Fruit fly (Drosophila melanogaster) whole organism, embryonic: Measurements from ENCODE around the gene CG14669.

Experiments used
- Asciz ChIP-seq: fragments of 200-800 bp; sonication (Bioruptor generic); optimal IDR thresholded peaks from 2 replicates; lab custom pipeline; 2017; ENCODE audit warnings: missing biosample characterization, mild to moderate bottlenecking, missing genetic modification characterization, missing genetic modification reagents
- BtbVII ChIP-seq: fragments of 200-800 bp; sonication (Bioruptor generic); optimal IDR thresholded peaks from 3 replicates; lab custom pipeline; 2017; ENCODE audit warnings: missing biosample characterization, mild to moderate bottlenecking, missing genetic modification characterization
- CG11504 ChIP-seq: fragments of 200-800 bp; sonication (Bioruptor generic); optimal IDR thresholded peaks from 3 replicates; lab custom pipeline; 2019; ENCODE audit warnings: missing biosample characterization, mild to moderate bottlenecking, missing genetic modification characterization, moderate library complexity
- CG12155 ChIP-seq: fragments of 200-800 bp; sonication (Bioruptor generic); optimal IDR thresholded peaks from 3 replicates; lab custom pipeline; 2016; ENCODE audit warnings: missing biosample characterization, missing genetic modification characterization
- CG12659 ChIP-seq: fragments of 200-800 bp; sonication (Bioruptor generic); optimal IDR thresholded peaks from 3 replicates; lab custom pipeline; 2017; ENCODE audit warnings: mild to moderate bottlenecking, missing biosample characterization, missing genetic modification reagents, missing genetic modification characterization
- CG12769 ChIP-seq: fragments of 200-800 bp; sonication (Bioruptor generic); optimal IDR thresholded peaks from 2 replicates; lab custom pipeline; 2019; ENCODE audit warnings: missing biosample characterization, mild to moderate bottlenecking, missing genetic modification characterization, moderate library complexity
- CG13424 ChIP-seq: fragments of 200-800 bp; sonication (Bioruptor generic); optimal IDR thresholded peaks from 2 replicates; lab custom pipeline; 2019; ENCODE audit warnings: missing biosample characterization, mild to moderate bottlenecking, missing genetic modification characterization, moderate library complexity
- CG15011 ChIP-seq: fragments of 200-800 bp; sonication (Bioruptor generic); optimal IDR thresholded peaks from 3 replicates; lab custom pipeline; 2018; ENCODE audit warnings: missing biosample characterization, mild to moderate bottlenecking, missing genetic modification characterization
- CG1529 ChIP-seq: fragments of 200-800 bp; sonication (Bioruptor generic); optimal IDR thresholded peaks from 3 replicates; lab custom pipeline; 2018; ENCODE audit warnings: missing biosample characterization, missing genetic modification characterization
- CG15514 ChIP-seq: fragments of 200-800 bp; sonication (Bioruptor generic); optimal IDR thresholded peaks from 3 replicates; lab custom pipeline; 2017; ENCODE audit warnings: missing biosample characterization, missing genetic modification characterization, mild to moderate bottlenecking, moderate library complexity, missing genetic modification reagents
- CG17361 ChIP-seq: fragments of 200-800 bp; sonication (Bioruptor generic); IDR thresholded peaks from 3 replicates; pipeline ENCODE4 v1.3.6; 2022; ENCODE audit warnings: missing biosample characterization, missing genetic modification characterization
- CG18476 ChIP-seq: fragments of 200-800 bp; sonication (Bioruptor generic); optimal IDR thresholded peaks from 2 replicates; lab custom pipeline; 2016; ENCODE audit warnings: missing biosample characterization, mild to moderate bottlenecking, missing genetic modification characterization
- CG18619 ChIP-seq: fragments of 200-800 bp; sonication (Bioruptor generic); optimal IDR thresholded peaks from 3 replicates; lab custom pipeline; 2017; ENCODE audit warnings: missing biosample characterization, mild to moderate bottlenecking, missing genetic modification characterization
- CG2712 ChIP-seq: fragments of 200-800 bp; optimal IDR thresholded peaks from 3 replicates; lab custom pipeline; 2019; ENCODE audit warnings: missing biosample characterization, mild to moderate bottlenecking, missing genetic modification characterization, moderate library complexity
- CG30403 ChIP-seq: fragments of 200-800 bp; sonication (Bioruptor generic); optimal IDR thresholded peaks from 3 replicates; lab custom pipeline; 2016; ENCODE audit warnings: missing biosample characterization, missing genetic modification characterization
- CG5180 ChIP-seq: fragments of 200-800 bp; sonication (Bioruptor generic); optimal IDR thresholded peaks from 3 replicates; lab custom pipeline; 2017; ENCODE audit warnings: missing biosample characterization, missing genetic modification characterization, mild to moderate bottlenecking, moderate library complexity, missing genetic modification reagents
- CG7745 ChIP-seq: fragments of 200-800 bp; sonication (Bioruptor generic); optimal IDR thresholded peaks from 2 replicates; lab custom pipeline; 2018; ENCODE audit warnings: missing biosample characterization, mild to moderate bottlenecking, missing genetic modification characterization, moderate library complexity
- CG8388 ChIP-seq: fragments of 200-800 bp; sonication (Bioruptor generic); optimal IDR thresholded peaks from 2 replicates; lab custom pipeline; 2019; ENCODE audit warnings: missing biosample characterization, mild to moderate bottlenecking, missing genetic modification characterization, moderate library complexity
- CG9437 ChIP-seq: fragments of 200-800 bp; sonication (Bioruptor generic); optimal IDR thresholded peaks from 2 replicates; lab custom pipeline; 2018; ENCODE audit warnings: missing biosample characterization, mild to moderate bottlenecking, missing genetic modification characterization
- CG9727 ChIP-seq: fragments of 200-800 bp; sonication (Bioruptor generic); optimal IDR thresholded peaks from 3 replicates; lab custom pipeline; 2017; ENCODE audit warnings: missing biosample characterization, mild to moderate bottlenecking, missing genetic modification characterization
- CG9797 ChIP-seq: fragments of 200-800 bp; sonication (Bioruptor generic); optimal IDR thresholded peaks from 3 replicates; lab custom pipeline; 2018; ENCODE audit warnings: missing biosample characterization, mild to moderate bottlenecking, missing genetic modification characterization
- CHES-1-like ChIP-seq: fragments of 200-800 bp; sonication (Bioruptor generic); optimal IDR thresholded peaks from 2 replicates; lab custom pipeline; 2016; ENCODE audit warnings: missing biosample characterization, missing genetic modification characterization
- D ChIP-seq, 2 experiments: fragments of 200-800 bp in 1 of 2; fragments of >200 bp in 1 of 2; sonication (Bioruptor generic) in 1 of 2; optimal IDR thresholded peaks; 2 replicates in 1 of 2; 3 replicates in 1 of 2; lab custom pipeline; 2017; ENCODE audit warnings: mild to moderate bottlenecking in 1 of 2, missing biosample characterization in 1 of 2, missing genetic modification characterization in 1 of 2, missing genetic modification reagents in 1 of 2
- Dek ChIP-seq: fragments of 200-800 bp; sonication (Bioruptor generic); optimal IDR thresholded peaks from 3 replicates; lab custom pipeline; 2019; ENCODE audit warnings: missing biosample characterization, mild to moderate bottlenecking, missing genetic modification characterization, moderate library complexity
- Dip2 ChIP-seq: fragments of 200-800 bp; sonication (Bioruptor generic); IDR thresholded peaks from 2 replicates; pipeline ENCODE4 v1.3.6; 2022; ENCODE audit warnings: missing biosample characterization, missing genetic modification characterization
- Eip74EF ChIP-seq, 2 experiments: fragments of 200-800 bp in 1 of 2; fragments of >200 bp in 1 of 2; sonication (Bioruptor generic) in 1 of 2; optimal IDR thresholded peaks; 2 replicates each; lab custom pipeline; 2017 to 2019; ENCODE audit warnings: missing biosample characterization in 2 of 2, missing genetic modification characterization in 2 of 2, mild to moderate bottlenecking in 1 of 2, moderate library complexity in 1 of 2
- HLH3B ChIP-seq: fragments of 200-800 bp; sonication (Bioruptor generic); IDR thresholded peaks from 2 replicates; pipeline ENCODE4 v1.3.6; 2022; ENCODE audit warnings: missing biosample characterization, missing genetic modification characterization
- Hmr ChIP-seq: fragments of 200-800 bp; sonication (Bioruptor generic); optimal IDR thresholded peaks from 3 replicates; lab custom pipeline; 2017; ENCODE audit warnings: mild to moderate bottlenecking, missing biosample characterization, missing genetic modification reagents, missing genetic modification characterization
- Hr39 ChIP-seq: fragments of >200 bp; optimal IDR thresholded peaks from 2 replicates; lab custom pipeline; 2017
- Lim3 ChIP-seq: fragments of 200-800 bp; sonication (Bioruptor generic); IDR thresholded peaks from 2 replicates; pipeline ENCODE4 v1.3.6; 2022; ENCODE audit warnings: missing biosample characterization, missing genetic modification characterization
- Nf-YC ChIP-seq: fragments of 200-800 bp; optimal IDR thresholded peaks from 3 replicates; lab custom pipeline; 2019; ENCODE audit warnings: missing biosample characterization, mild to moderate bottlenecking, missing genetic modification characterization, moderate library complexity
- NfI ChIP-seq: fragments of 200-800 bp; sonication (Bioruptor generic); optimal IDR thresholded peaks from 3 replicates; lab custom pipeline; 2018; ENCODE audit warnings: missing biosample characterization, mild to moderate bottlenecking, missing genetic modification characterization, moderate library complexity
- Sox100B ChIP-seq: fragments of 200-800 bp; sonication (Bioruptor generic); optimal IDR thresholded peaks from 3 replicates; lab custom pipeline; 2018; ENCODE audit warnings: missing biosample characterization, mild to moderate bottlenecking, missing genetic modification characterization
- Trl ChIP-seq, 3 experiments: fragments of >200 bp in 2 of 3; fragments of 200-800 bp in 1 of 3; sonication (Bioruptor generic) in 1 of 3; optimal IDR thresholded peaks; 2 replicates in 1 of 3; 3 replicates in 2 of 3; lab custom pipeline; 2016 to 2017; ENCODE audit warnings: missing biosample characterization in 1 of 3, missing genetic modification characterization in 1 of 3
- az2 ChIP-seq: fragments of 200-800 bp; sonication (Bioruptor generic); optimal IDR thresholded peaks from 3 replicates; lab custom pipeline; 2016; ENCODE audit warnings: missing biosample characterization, missing genetic modification characterization
- bcd ChIP-seq: fragments of 200-800 bp; sonication (Bioruptor generic); optimal IDR thresholded peaks from 2 replicates; lab custom pipeline; 2017; ENCODE audit warnings: missing biosample characterization, mild to moderate bottlenecking, missing genetic modification characterization
- dpn ChIP-seq, 2 experiments: fragments of 200-800 bp; sonication (Bioruptor generic); optimal IDR thresholded peaks; 3 replicates each; lab custom pipeline; 2016; ENCODE audit warnings: missing biosample characterization in 2 of 2, missing genetic modification characterization in 2 of 2
- en ChIP-seq: fragments of 200-800 bp; sonication (Bioruptor generic); optimal IDR thresholded peaks from 2 replicates; lab custom pipeline; 2016; ENCODE audit warnings: missing biosample characterization, missing genetic modification characterization
- gem ChIP-seq: fragments of 200-800 bp; sonication (Bioruptor generic); optimal IDR thresholded peaks from 2 replicates; lab custom pipeline; 2019; ENCODE audit warnings: missing biosample characterization, mild to moderate bottlenecking, missing genetic modification characterization, moderate library complexity
- grau ChIP-seq: fragments of 200-800 bp; optimal IDR thresholded peaks from 3 replicates; lab custom pipeline; 2019; ENCODE audit warnings: missing biosample characterization, mild to moderate bottlenecking, missing genetic modification characterization, moderate library complexity
- knrl ChIP-seq: fragments of 200-800 bp; sonication (Bioruptor generic); IDR thresholded peaks from 3 replicates; pipeline ENCODE4 v1.3.6; 2022; ENCODE audit warnings: missing biosample characterization, missing genetic modification characterization; ENCODE audit not compliant: partially characterized antibody
- pan ChIP-seq, 4 experiments: fragments of >200 bp in 3 of 4; fragments of 200-800 bp in 1 of 4; sonication (Bioruptor generic) in 1 of 4; optimal IDR thresholded peaks in 3 of 4; IDR thresholded peaks in 1 of 4; 2 replicates each; pipeline versions ENCODE4 v1.3.6 to Lab custom; 2017 to 2022; ENCODE audit warnings: missing biosample characterization in 2 of 4, missing genetic modification characterization in 2 of 4, mixed read lengths in 1 of 4
- phol ChIP-seq: fragments of 200-800 bp; sonication (Bioruptor generic); optimal IDR thresholded peaks from 3 replicates; lab custom pipeline; 2018; ENCODE audit warnings: missing biosample characterization, mild to moderate bottlenecking, missing genetic modification characterization, moderate library complexity
- ranshi ChIP-seq: fragments of 200-800 bp; sonication (Bioruptor generic); IDR thresholded peaks from 2 replicates; pipeline ENCODE4 v1.3.6; 2022; ENCODE audit warnings: missing biosample characterization, missing genetic modification characterization
- sens ChIP-seq: fragments of 200-800 bp; sonication (Bioruptor generic); peaks from one replicate; lab custom pipeline; 2016; ENCODE audit warnings: missing biosample characterization, missing genetic modification characterization
- stc ChIP-seq: fragments of 200-800 bp; sonication (Bioruptor generic); IDR thresholded peaks from 2 replicates; pipeline ENCODE4 v1.3.6; 2022; ENCODE audit warnings: missing biosample characterization, missing genetic modification characterization
- tap ChIP-seq: fragments of 200-800 bp; optimal IDR thresholded peaks from 3 replicates; lab custom pipeline; 2019; ENCODE audit warnings: missing biosample characterization, mild to moderate bottlenecking, missing genetic modification characterization, moderate library complexity
- usp ChIP-seq: fragments of >200 bp; optimal IDR thresholded peaks from 2 replicates; lab custom pipeline; 2017; ENCODE audit warnings: missing biosample characterization, missing genetic modification characterization

Gene CG14669

DNA sequence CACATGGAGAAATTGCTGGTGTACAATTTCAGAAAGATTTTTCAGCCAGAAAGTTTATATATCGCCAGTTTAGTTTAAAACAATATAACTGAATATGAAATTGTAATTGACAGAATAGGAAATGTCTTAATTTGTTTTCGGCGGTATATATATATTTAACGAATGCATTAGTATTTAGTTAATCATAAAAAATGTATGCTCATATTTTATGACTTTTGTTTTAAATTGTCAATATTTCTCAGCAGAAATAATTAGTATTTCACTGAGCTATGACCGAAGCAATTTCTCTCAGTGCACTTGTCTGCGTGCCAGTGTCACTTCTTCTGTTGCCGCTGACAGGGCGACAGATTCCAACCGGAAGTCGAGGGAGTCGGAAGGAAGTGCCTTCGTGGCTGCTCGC is 1.3 kb upstream of the CG14669 start (continued):
- peak; percentile 19 for TF ChIP-seq az2 (GFP tag; lab: Kevin White, UChicago)
- TF ChIP-seq CG9727 (GFP tag; lab: Kevin White, UChicago) = peak; percentile 74
- TF ChIP-seq Sox100B (GFP tag; lab: Kevin White, UChicago) = peak; percentile 62
- peak; percentile 12 for TF ChIP-seq CG5180
- TF ChIP-seq CG18619 = peak; percentile 41
- TF ChIP-seq gem (tag; lab: Kevin White, UChicago) = peak; percentile 68
- peak; percentile 26 for TF ChIP-seq CG9437 (GFP tag; lab: Kevin White, UChicago)
- no peak for TF ChIP-seq Dip2
- TF ChIP-seq CG12155 = peak; percentile 10
- TF ChIP-seq dpn (GFP tag; optimal IDR thresholded peaks at IDR 0.05; lab: Kevin White, UChicago) = peak; percentile 5 to 29
- no peak for TF ChIP-seq stc
- peak in 1 of 2 experiments; percentile 5 for TF ChIP-seq Eip74EF (GFP tag; optimal IDR thresholded peaks at IDR 0.05; lab: Kevin White, UChicago)
- TF ChIP-seq BtbVII (GFP tag; lab: Kevin White, UChicago) = peak; percentile 29
- TF ChIP-seq CG15011 (GFP tag; lab: Kevin White, UChicago) = peak; percentile 5
- peak; percentile 23; the same call in 1 of the 2 replicates for TF ChIP-seq HLH3B (GFP tag; lab: Robert Waterston, UW)
- peak; percentile 70 for TF ChIP-seq Hmr (GFP tag; lab: Kevin White, UChicago)
- peak; percentile 37 for TF ChIP-seq CG18476 (GFP tag; lab: Kevin White, UChicago)
- TF ChIP-seq CG30403 = peak; percentile 31
- TF ChIP-seq Dek (tag; lab: Kevin White, UChicago) = peak; percentile 1
- peak; percentile 74 for TF ChIP-seq CG11504 (tag; lab: Kevin White, UChicago)
- TF ChIP-seq CG12659 (GFP tag; lab: Kevin White, UChicago) = peak; percentile 59
- TF ChIP-seq CG7745 = no peak
- TF ChIP-seq D (optimal IDR thresholded peaks at IDR 0.05; lab: Kevin White, UChicago) = no peak
- TF ChIP-seq D (GFP tag; optimal IDR thresholded peaks at IDR 0.05; lab: Kevin White, UChicago) = peak; percentile 44
- TF ChIP-seq CG2712 = peak; percentile 58
- no peak for TF ChIP-seq CHES-1-like (GFP tag; lab: Kevin White, UChicago)
- TF ChIP-seq grau = no peak
- TF ChIP-seq sens = peak; percentile 87
- peak; percentile 1 for TF ChIP-seq CG15514 (GFP tag; lab: Kevin White, UChicago)
- peak; percentile 47 for TF ChIP-seq Asciz
- no peak for TF ChIP-seq Lim3 (GFP tag; lab: Robert Waterston, UW)
- TF ChIP-seq en = no peak
- TF ChIP-seq usp (GFP tag; lab: Kevin White, UChicago) = no peak
- TF ChIP-seq phol = peak; percentile 64
- peak; percentile 19 for TF ChIP-seq bcd (GFP tag; lab: Kevin White, UChicago)
- no peak for TF ChIP-seq pan (optimal IDR thresholded peaks at IDR 0.05; lab: Kevin White, UChicago)
- TF ChIP-seq pan (GFP tag; optimal IDR thresholded peaks at IDR 0.05 in 1 of 2, IDR thresholded peaks at IDR 0.05 in 1 of 2) = peak in 1 of 2 experiments; percentile 46
- TF ChIP-seq CG9797 (GFP tag; lab: Kevin White, UChicago) = no peak
- TF ChIP-seq ranshi (GFP tag; lab: Robert Waterston, UW) = peak; percentile 10; the same call in 1 of the 2 replicates
- TF ChIP-seq CG17361 (GFP tag; lab: Robert Waterston, UW) = peak; percentile 69; the same call in 1 of the 3 replicates
- TF ChIP-seq Hr39 = no peak
- TF ChIP-seq CG13424 = peak; percentile 60
- TF ChIP-seq tap (tag; lab: Kevin White, UChicago) = peak; percentile 19
- peak; percentile 27 for TF ChIP-seq NfI
- TF ChIP-seq knrl (GFP tag; lab: Robert Waterston, UW) = no peak
- TF ChIP-seq Nf-YC (tag; lab: Kevin White, UChicago) = peak; percentile 45
- no peak for TF ChIP-seq Trl (optimal IDR thresholded peaks at IDR 0.05; lab: Kevin White, UChicago)
- TF ChIP-seq Trl (GFP tag; optimal IDR thresholded peaks at IDR 0.05; lab: Kevin White, UChicago) = no peak
- TF ChIP-seq CG8388 (GFP tag; lab: Kevin White, UChicago) = peak; percentile 11
- no peak for TF ChIP-seq CG1529 (GFP tag; lab: Kevin White, UChicago)
- no peak for TF ChIP-seq CG12769
